Fruit fly (Drosophila melanogaster) whole organism, embryonic: ENCODE data around the gene Pax.
A peak's percentile ranks its signal among the peaks of the same experiment; 100 is the strongest.

Source experiments
- Aef1 ChIP-seq: fragments of 200-800 bp; sonication (Bioruptor generic); IDR thresholded peaks from 3 replicates; pipeline ENCODE4 v1.3.6; 2022; ENCODE audit warnings: missing biosample characterization, missing genetic modification characterization
- Bgb ChIP-seq: fragments of 200-800 bp; sonication (Bioruptor generic); IDR thresholded peaks from 2 replicates; pipeline ENCODE4 v1.3.6; 2022; ENCODE audit warnings: missing biosample characterization, missing genetic modification characterization; ENCODE audit not compliant: partially characterized antibody
- CG10274 ChIP-seq: fragments of 200-800 bp; sonication (Bioruptor generic); optimal IDR thresholded peaks from 3 replicates; lab custom pipeline; 2017; ENCODE audit warnings: missing biosample characterization, mild to moderate bottlenecking, missing genetic modification characterization
- CG10366 ChIP-seq: fragments of 200-800 bp; sonication (Bioruptor generic); IDR thresholded peaks from 2 replicates; pipeline ENCODE4 v1.3.6; 2022; ENCODE audit warnings: missing biosample characterization, missing genetic modification characterization
- CG10462 ChIP-seq: fragments of 200-800 bp; sonication (Bioruptor generic); optimal IDR thresholded peaks from 2 replicates; lab custom pipeline; 2016; ENCODE audit warnings: missing biosample characterization, missing genetic modification characterization
- CG11456 ChIP-seq: fragments of 200-800 bp; sonication (Bioruptor generic); IDR thresholded peaks from 3 replicates; pipeline ENCODE4 v1.3.6; 2022; ENCODE audit warnings: missing biosample characterization, missing genetic modification characterization
- CG12219 ChIP-seq: fragments of 200-800 bp; sonication (Bioruptor generic); optimal IDR thresholded peaks from 3 replicates; lab custom pipeline; 2018; ENCODE audit warnings: missing biosample characterization, mild to moderate bottlenecking, missing genetic modification characterization
- CG13296 ChIP-seq: fragments of 200-800 bp; sonication (Bioruptor generic); optimal IDR thresholded peaks from 3 replicates; lab custom pipeline; 2018; ENCODE audit warnings: missing biosample characterization, mild to moderate bottlenecking, missing genetic modification characterization
- CG13624 ChIP-seq: fragments of 200-800 bp; sonication (Bioruptor generic); optimal IDR thresholded peaks from 2 replicates; lab custom pipeline; 2016; ENCODE audit warnings: missing biosample characterization, missing genetic modification characterization
- CG14014 ChIP-seq: fragments of 200-800 bp; sonication (Bioruptor generic); IDR thresholded peaks from 2 replicates; pipeline ENCODE4 v1.3.6; 2022; ENCODE audit warnings: missing biosample characterization, missing genetic modification characterization
- CG14860 ChIP-seq: fragments of 200-800 bp; sonication (Bioruptor generic); IDR thresholded peaks from 3 replicates; pipeline ENCODE4 v1.3.6; 2022; ENCODE audit warnings: missing biosample characterization, missing genetic modification characterization; ENCODE audit not compliant: partially characterized antibody
- CG17829 ChIP-seq: fragments of 200-800 bp; optimal IDR thresholded peaks from 2 replicates; lab custom pipeline; 2019; ENCODE audit warnings: missing biosample characterization, mild to moderate bottlenecking, missing genetic modification characterization, moderate library complexity
- CG33213 ChIP-seq: fragments of 200-800 bp; sonication (Bioruptor generic); optimal IDR thresholded peaks from 3 replicates; lab custom pipeline; 2016; ENCODE audit warnings: missing biosample characterization, missing genetic modification characterization
- CG3847 ChIP-seq: fragments of 200-800 bp; sonication (Bioruptor generic); IDR thresholded peaks from 2 replicates; pipeline ENCODE4 v1.3.6; 2022; ENCODE audit warnings: missing biosample characterization, missing genetic modification characterization
- CG42726 ChIP-seq: fragments of 200-800 bp; sonication (Bioruptor generic); IDR thresholded peaks from 2 replicates; pipeline ENCODE4 v1.3.6; 2022; ENCODE audit warnings: missing biosample characterization, missing genetic modification characterization; ENCODE audit not compliant: partially characterized antibody
- CG7372 ChIP-seq: fragments of 200-800 bp; sonication (Bioruptor generic); IDR thresholded peaks from 2 replicates; pipeline ENCODE4 v1.3.6; 2022; ENCODE audit warnings: missing biosample characterization, missing genetic modification characterization
- CG8290 ChIP-seq, 3 experiments: fragments of 200-800 bp; sonication (Bioruptor generic); optimal IDR thresholded peaks; 2 replicates each; lab custom pipeline; 2016 to 2019; ENCODE audit warnings: missing biosample characterization in 3 of 3, missing genetic modification characterization in 3 of 3, mild to moderate bottlenecking in 2 of 3, moderate library complexity in 1 of 3
- CG9817 ChIP-seq: fragments of 200-800 bp; sonication (Bioruptor generic); optimal IDR thresholded peaks from 2 replicates; lab custom pipeline; 2018; ENCODE audit warnings: missing biosample characterization, mild to moderate bottlenecking, missing genetic modification characterization, moderate library complexity
- CTCF ChIP-seq: fragments of 200-800 bp; sonication (Bioruptor generic); optimal IDR thresholded peaks from 2 replicates; lab custom pipeline; 2017; ENCODE audit warnings: missing biosample characterization, mild to moderate bottlenecking, missing genetic modification characterization, moderate library complexity
- D19B ChIP-seq: fragments of 200-800 bp; sonication (Bioruptor generic); optimal IDR thresholded peaks from 2 replicates; lab custom pipeline; 2017; ENCODE audit warnings: missing biosample characterization, mild to moderate bottlenecking, missing genetic modification characterization
- Deaf1 ChIP-seq: fragments of 200-800 bp; optimal IDR thresholded peaks from 3 replicates; lab custom pipeline; 2019; ENCODE audit warnings: missing biosample characterization, mild to moderate bottlenecking, missing genetic modification characterization, moderate library complexity
- Dll ChIP-seq: fragments of 200-800 bp; sonication (Bioruptor generic); IDR thresholded peaks from 4 replicates; pipeline ENCODE4 v1.3.6; 2022; ENCODE audit warnings: missing biosample characterization, missing genetic modification characterization; ENCODE audit not compliant: partially characterized antibody
- E2f1 ChIP-seq: fragments of 200-800 bp; sonication (Bioruptor generic); IDR thresholded peaks from 2 replicates; pipeline ENCODE4 v1.3.6; 2022; ENCODE audit warnings: missing biosample characterization, missing genetic modification characterization
- ERR ChIP-seq: fragments of 200-800 bp; sonication (Bioruptor generic); optimal IDR thresholded peaks from 2 replicates; lab custom pipeline; 2016; ENCODE audit warnings: missing biosample characterization, missing genetic modification characterization
- HLH4C ChIP-seq: fragments of 200-800 bp; sonication (Bioruptor generic); IDR thresholded peaks from 3 replicates; pipeline ENCODE4 v1.3.6; 2022; ENCODE audit warnings: missing biosample characterization, missing genetic modification characterization; ENCODE audit not compliant: partially characterized antibody
- Hmr ChIP-seq: fragments of 200-800 bp; sonication (Bioruptor generic); optimal IDR thresholded peaks from 3 replicates; lab custom pipeline; 2017; ENCODE audit warnings: mild to moderate bottlenecking, missing biosample characterization, missing genetic modification reagents, missing genetic modification characterization
- Max ChIP-seq: fragments of 200-800 bp; sonication (Bioruptor generic); optimal IDR thresholded peaks from 2 replicates; lab custom pipeline; 2016; ENCODE audit warnings: missing biosample characterization, mild to moderate bottlenecking, missing genetic modification characterization
- NK7.1 ChIP-seq: fragments of 200-800 bp; sonication (Bioruptor generic); optimal IDR thresholded peaks from 3 replicates; lab custom pipeline; 2016; ENCODE audit warnings: missing biosample characterization, missing genetic modification characterization
- Neu2 ChIP-seq: fragments of 200-800 bp; sonication (Bioruptor generic); optimal IDR thresholded peaks from 3 replicates; lab custom pipeline; 2016; ENCODE audit warnings: missing biosample characterization, missing genetic modification characterization, borderline replicate concordance
- Pdp1 ChIP-seq, 2 experiments: fragments of 200-800 bp; sonication (Bioruptor generic); optimal IDR thresholded peaks; 3 replicates each; lab custom pipeline; 2016; ENCODE audit warnings: missing biosample characterization in 2 of 2, missing genetic modification characterization in 2 of 2, mild to moderate bottlenecking in 1 of 2, moderate library complexity in 1 of 2
- Poxn ChIP-seq: fragments of 200-800 bp; sonication (Bioruptor generic); IDR thresholded peaks from 2 replicates; pipeline ENCODE4 v1.3.6; 2022; ENCODE audit warnings: missing biosample characterization, missing genetic modification characterization
- Rx ChIP-seq: fragments of 200-800 bp; sonication (Bioruptor generic); IDR thresholded peaks from 2 replicates; pipeline ENCODE4 v1.3.6; 2022; ENCODE audit warnings: missing biosample characterization, missing genetic modification characterization
- Six4 ChIP-seq: fragments of 200-800 bp; sonication (Bioruptor generic); optimal IDR thresholded peaks from 2 replicates; lab custom pipeline; 2016; ENCODE audit warnings: missing biosample characterization, missing genetic modification characterization
- Sox102F ChIP-seq: fragments of 200-800 bp; sonication (Bioruptor generic); optimal IDR thresholded peaks from 2 replicates; lab custom pipeline; 2018; ENCODE audit warnings: missing biosample characterization, mild to moderate bottlenecking, missing genetic modification characterization, moderate library complexity
- Ssrp ChIP-seq: fragments of 200-800 bp; sonication (Bioruptor generic); optimal IDR thresholded peaks from 2 replicates; lab custom pipeline; 2018; ENCODE audit warnings: missing biosample characterization, mild to moderate bottlenecking, missing genetic modification characterization, moderate library complexity
- chm ChIP-seq: fragments of 200-800 bp; sonication (Bioruptor generic); IDR thresholded peaks from 2 replicates; pipeline ENCODE4 v1.3.6; 2022; ENCODE audit warnings: missing biosample characterization, missing genetic modification characterization
- cwo ChIP-seq: fragments of 200-800 bp; sonication (Bioruptor generic); optimal IDR thresholded peaks from 3 replicates; lab custom pipeline; 2017; ENCODE audit warnings: missing biosample characterization, missing genetic modification characterization, mild to moderate bottlenecking, moderate library complexity, missing genetic modification reagents
- eve ChIP-seq, 2 experiments: fragments of >200 bp; optimal IDR thresholded peaks; 2 replicates each; lab custom pipeline; 2017; ENCODE audit warnings: missing biosample characterization in 2 of 2, missing genetic modification characterization in 2 of 2
- fru ChIP-seq: fragments of >200 bp; optimal IDR thresholded peaks from 2 replicates; lab custom pipeline; 2017
- gfzf ChIP-seq: fragments of 200-800 bp; sonication (Bioruptor generic); optimal IDR thresholded peaks from 2 replicates; lab custom pipeline; 2016; ENCODE audit warnings: missing biosample characterization, mild to moderate bottlenecking, missing genetic modification characterization, moderate library complexity
- her ChIP-seq: fragments of 200-800 bp; sonication (Bioruptor generic); optimal IDR thresholded peaks from 2 replicates; lab custom pipeline; 2016; ENCODE audit warnings: missing biosample characterization, missing genetic modification characterization
- insv ChIP-seq, 2 experiments: fragments of 200-800 bp; sonication (Bioruptor generic); optimal IDR thresholded peaks; 3 replicates each; lab custom pipeline; 2016 to 2018; ENCODE audit warnings: missing biosample characterization in 2 of 2, missing genetic modification characterization in 2 of 2
- jing ChIP-seq: fragments of 200-800 bp; sonication (Bioruptor generic); optimal IDR thresholded peaks from 2 replicates; lab custom pipeline; 2018; ENCODE audit warnings: missing biosample characterization, mild to moderate bottlenecking, missing genetic modification characterization
- lov ChIP-seq, 2 experiments: fragments of 200-800 bp in 1 of 2; fragments of >200 bp in 1 of 2; sonication (Bioruptor generic) in 1 of 2; IDR thresholded peaks in 1 of 2; optimal IDR thresholded peaks in 1 of 2; 2 replicates in 1 of 2; 3 replicates in 1 of 2; pipeline versions ENCODE4 v1.3.6 to Lab custom; 2017 to 2022; ENCODE audit warnings: missing biosample characterization in 1 of 2, missing genetic modification characterization in 1 of 2
- nom ChIP-seq: fragments of 200-800 bp; sonication (Bioruptor generic); optimal IDR thresholded peaks from 2 replicates; lab custom pipeline; 2017; ENCODE audit warnings: missing biosample characterization, missing genetic modification characterization, mild to moderate bottlenecking, moderate library complexity, missing genetic modification reagents
- slp2 ChIP-seq: fragments of 200-800 bp; sonication (Bioruptor generic); optimal IDR thresholded peaks from 2 replicates; lab custom pipeline; 2016; ENCODE audit warnings: missing biosample characterization, missing genetic modification characterization
- sug ChIP-seq: fragments of 200-800 bp; optimal IDR thresholded peaks from 2 replicates; lab custom pipeline; 2019; ENCODE audit warnings: missing biosample characterization, mild to moderate bottlenecking, missing genetic modification characterization, moderate library complexity
- tio ChIP-seq: fragments of 200-800 bp; sonication (Bioruptor generic); optimal IDR thresholded peaks from 2 replicates; lab custom pipeline; 2017; ENCODE audit warnings: missing biosample characterization, missing genetic modification characterization, inconsistent platforms
- twi ChIP-seq: fragments of 200-800 bp; optimal IDR thresholded peaks from 2 replicates; lab custom pipeline; 2019; ENCODE audit warnings: missing biosample characterization, mild to moderate bottlenecking, missing genetic modification characterization, moderate library complexity
- zen ChIP-seq: fragments of 200-800 bp; sonication (Bioruptor generic); optimal IDR thresholded peaks from 3 replicates; lab custom pipeline; 2018; ENCODE audit warnings: missing biosample characterization, mild to moderate bottlenecking, missing genetic modification characterization, moderate library complexity

Pax gene

dm6 chr2L:19453381-19453780 is 27.0 kb upstream of the Pax start, which contains the start of gene Top2 (continued):
- peak; percentile 74 for TF ChIP-seq CG17829 (tag; lab: Kevin White, UChicago)
- peak; percentile 82 for TF ChIP-seq Hmr (GFP tag; lab: Kevin White, UChicago)
- TF ChIP-seq CG8290 (GFP tag; optimal IDR thresholded peaks at IDR 0.05; lab: Kevin White, UChicago): peak; percentile 81
- peak in 1 of 2 experiments; percentile 88 for TF ChIP-seq CG8290 (tag; optimal IDR thresholded peaks at IDR 0.05; lab: Kevin White, UChicago)
- no peak for TF ChIP-seq jing (GFP tag; lab: Kevin White, UChicago)
- TF ChIP-seq CG10462 (GFP tag; lab: Kevin White, UChicago): peak; percentile 20
- TF ChIP-seq CG10366 (GFP tag; lab: Robert Waterston, UW): no peak
- 0 out of 2 replicates have a peak, but pooled peaks have one; percentile 55 for TF ChIP-seq chm (GFP tag; lab: Robert Waterston, UW)
- TF ChIP-seq nom (GFP tag; lab: Kevin White, UChicago): no peak
- TF ChIP-seq E2f1 (GFP tag; lab: Robert Waterston, UW): peak; percentile 30; the same call in 1 of the 2 replicates
- TF ChIP-seq Sox102F: no peak
- no peak for TF ChIP-seq lov (optimal IDR thresholded peaks at IDR 0.05; lab: Kevin White, UChicago)
- no peak for TF ChIP-seq lov (GFP tag; IDR thresholded peaks at IDR 0.05; lab: Robert Waterston, UW)
- peak; percentile 91 for TF ChIP-seq Bgb (GFP tag; lab: Robert Waterston, UW)
- TF ChIP-seq zen (tag; lab: Kevin White, UChicago): peak; percentile 48
- peak; percentile 8 for TF ChIP-seq twi (tag; lab: Kevin White, UChicago)
- TF ChIP-seq Pdp1 (GFP tag; optimal IDR thresholded peaks at IDR 0.05; lab: Kevin White, UChicago): peak; percentile 6 to 86
- peak; percentile 30 for TF ChIP-seq CG9817
- no peak for TF ChIP-seq D19B
- TF ChIP-seq CG7372 (GFP tag; lab: Robert Waterston, UW): no peak
- TF ChIP-seq Deaf1 (tag; lab: Kevin White, UChicago): no peak
- no peak for TF ChIP-seq CG12219
- peak; percentile 55; the same call in 1 of the 2 replicates for TF ChIP-seq CG3847
- TF ChIP-seq gfzf (GFP tag; lab: Kevin White, UChicago): peak; percentile 61
- peak; percentile 39 for TF ChIP-seq Aef1 (GFP tag; lab: Robert Waterston, UW)
- TF ChIP-seq CG11456 (GFP tag; lab: Robert Waterston, UW): peak; percentile 61; the same call in 1 of the 3 replicates
- peak; percentile 86 for TF ChIP-seq CG33213 (GFP tag; lab: Kevin White, UChicago)
- TF ChIP-seq her (GFP tag; lab: Kevin White, UChicago): peak; percentile 73
- peak; percentile 38 for TF ChIP-seq sug (tag; lab: Kevin White, UChicago)
- TF ChIP-seq eve (GFP tag; optimal IDR thresholded peaks at IDR 0.05; lab: Kevin White, UChicago): no peak
- TF ChIP-seq CG14860 (GFP tag; lab: Robert Waterston, UW): peak; percentile 77
- no peak for TF ChIP-seq slp2 (GFP tag; lab: Kevin White, UChicago)
- TF ChIP-seq Ssrp (tag; lab: Kevin White, UChicago): peak; percentile 43
- TF ChIP-seq NK7.1 (GFP tag; lab: Kevin White, UChicago): no peak
- no peak for TF ChIP-seq fru
- TF ChIP-seq Rx (GFP tag; lab: Robert Waterston, UW): no peak
- TF ChIP-seq Six4: no peak
- no peak for TF ChIP-seq CG14014
- TF ChIP-seq ERR (GFP tag; lab: Kevin White, UChicago): peak; percentile 13
- no peak for TF ChIP-seq CG13296
- TF ChIP-seq Neu2 (GFP tag; lab: Kevin White, UChicago): peak; percentile 1
- TF ChIP-seq Dll (GFP tag; lab: Robert Waterston, UW): peak; percentile 80
- no peak for TF ChIP-seq Poxn (GFP tag; lab: Robert Waterston, UW)
- TF ChIP-seq insv (GFP tag; optimal IDR thresholded peaks at IDR 0.05; lab: Kevin White, UChicago): peak in 1 of 2 experiments; percentile 53
- TF ChIP-seq cwo: peak; percentile 87
- TF ChIP-seq Max (GFP tag; lab: Kevin White, UChicago): peak; percentile 31
- peak; percentile 70 for TF ChIP-seq CTCF (GFP tag; lab: Kevin White, UChicago)
- TF ChIP-seq tio (GFP tag; lab: Kevin White, UChicago): no peak
- no peak for TF ChIP-seq CG10274
- peak; percentile 83 for TF ChIP-seq CG42726 (GFP tag; lab: Robert Waterston, UW)
- TF ChIP-seq HLH4C (GFP tag; lab: Robert Waterston, UW): peak; percentile 82
- TF ChIP-seq CG13624 (GFP tag; lab: Kevin White, UChicago): peak; percentile 62
